Fruit fly (Drosophila melanogaster): ENCODE results near the gene Jon25Biii.

Jon25Biii gene

dm6 chr2L:4936325-4936869 is 14.2 kb downstream of the Jon25Biii start, which contains the start of gene hoe2 (continued):
- TF ChIP-seq Dref (GFP tag; IDR thresholded peaks at IDR 0.05) = peak; percentile 11; the same call in 1 of the 2 replicates
- TF ChIP-seq Trl (optimal IDR thresholded peaks at IDR 0.05) = no peak
- no peak for TF ChIP-seq Trl (GFP tag; optimal IDR thresholded peaks at IDR 0.05)
- peak; percentile 37 for TF ChIP-seq CG34376 (GFP tag; optimal IDR thresholded peaks at IDR 0.05)
- TF ChIP-seq Optix (GFP tag; IDR thresholded peaks at IDR 0.05) = no peak
- TF ChIP-seq Hmr (GFP tag; optimal IDR thresholded peaks at IDR 0.05) = peak; percentile 71
- TF ChIP-seq Med (GFP tag) = peak; percentile 38
- no peak for TF ChIP-seq wdn (GFP tag; IDR thresholded peaks at IDR 0.05)
- no peak for TF ChIP-seq sob (GFP tag; IDR thresholded peaks at IDR 0.05)
- TF ChIP-seq Meics (GFP tag; optimal IDR thresholded peaks at IDR 0.05) = peak; percentile 4
- peak; percentile 57 for TF ChIP-seq CG18599 (GFP tag; optimal IDR thresholded peaks at IDR 0.05)
- TF ChIP-seq stwl (tag; optimal IDR thresholded peaks at IDR 0.05) = no peak
- TF ChIP-seq CG10462 (GFP tag; optimal IDR thresholded peaks at IDR 0.05) = no peak
- TF ChIP-seq Hand (GFP tag; optimal IDR thresholded peaks at IDR 0.05) = peak; percentile 38
- TF ChIP-seq ci (GFP tag; IDR thresholded peaks at IDR 0.05) = no peak
- TF ChIP-seq shn (GFP tag; optimal IDR thresholded peaks at IDR 0.05) = no peak
- no peak for TF ChIP-seq cwo (GFP tag; optimal IDR thresholded peaks at IDR 0.05)
- TF ChIP-seq sens-2 (GFP tag; IDR thresholded peaks at IDR 0.05) = no peak
- TF ChIP-seq CG2875 (GFP tag; optimal IDR thresholded peaks at IDR 0.05) = no peak
- no peak for TF ChIP-seq CG5953 (GFP tag; IDR thresholded peaks at IDR 0.05)
- peak; percentile 7 for TF ChIP-seq caup (GFP tag; optimal IDR thresholded peaks at IDR 0.05; ENCODE audit: severe bottlenecking)
- no peak for TF ChIP-seq CG6689 (GFP tag; IDR thresholded peaks at IDR 0.05)
- no peak for TF ChIP-seq CG10431 (GFP tag; optimal IDR thresholded peaks at IDR 0.05)
- no peak for TF ChIP-seq p53 (GFP tag; optimal IDR thresholded peaks at IDR 0.05)
- no peak for TF ChIP-seq Dp (GFP tag; optimal IDR thresholded peaks at IDR 0.05)
- no peak for TF ChIP-seq sc (optimal IDR thresholded peaks at IDR 0.05)
- TF ChIP-seq sc (GFP tag; optimal IDR thresholded peaks at IDR 0.05) = no peak
- TF ChIP-seq Hr78 (GFP tag; optimal IDR thresholded peaks at IDR 0.05) = no peak
- TF ChIP-seq Ets65A (GFP tag) = peak; percentile 18
- no peak for TF ChIP-seq sqz (GFP tag; optimal IDR thresholded peaks at IDR 0.05)
- no peak for TF ChIP-seq Side (GFP tag; optimal IDR thresholded peaks at IDR 0.05)
- peak; percentile 31 for TF ChIP-seq CG3281 (GFP tag; optimal IDR thresholded peaks at IDR 0.05)
- TF ChIP-seq Jarid2 (GFP tag; optimal IDR thresholded peaks at IDR 0.05) = peak; percentile 23
- TF ChIP-seq CG30020 (tag; optimal IDR thresholded peaks at IDR 0.05) = no peak
- no peak for TF ChIP-seq gsb (GFP tag; IDR thresholded peaks at IDR 0.05)
- TF ChIP-seq B-H1 (GFP tag; IDR thresholded peaks at IDR 0.05) = no peak
- TF ChIP-seq gfzf (GFP tag; optimal IDR thresholded peaks at IDR 0.05) = no peak
- TF ChIP-seq CG10366 (GFP tag; IDR thresholded peaks at IDR 0.05) = no peak
- TF ChIP-seq CG1792 (GFP tag; optimal IDR thresholded peaks at IDR 0.05) = no peak
- TF ChIP-seq zfh1 (GFP tag; IDR thresholded peaks at IDR 0.05) = no peak
- TF ChIP-seq sisA (GFP tag; IDR thresholded peaks at IDR 0.05) = no peak
- peak; percentile 15 for TF ChIP-seq CG6813 (GFP tag; optimal IDR thresholded peaks at IDR 0.05)
- no peak for TF ChIP-seq org-1 (GFP tag; optimal IDR thresholded peaks at IDR 0.05)
- no peak for TF ChIP-seq CG9876 (GFP tag; optimal IDR thresholded peaks at IDR 0.05)
- TF ChIP-seq CG13624 (GFP tag; optimal IDR thresholded peaks at IDR 0.05) = no peak
- peak; percentile 57 for TF ChIP-seq ewg (GFP tag; optimal IDR thresholded peaks at IDR 0.05)
- no peak for TF ChIP-seq E2f2 (GFP tag; IDR thresholded peaks at IDR 0.05)
- no peak for TF ChIP-seq btn (GFP tag; optimal IDR thresholded peaks at IDR 0.05)
- no peak for TF ChIP-seq Stat92E (GFP tag; optimal IDR thresholded peaks at IDR 0.05)
- no peak for TF ChIP-seq CG4360 (GFP tag; IDR thresholded peaks at IDR 0.05)
- TF ChIP-seq Tbp (GFP tag; optimal IDR thresholded peaks at IDR 0.05) = no peak
- TF ChIP-seq eyg (GFP tag; optimal IDR thresholded peaks at IDR 0.05) = no peak
